Worm (Caenorhabditis elegans): ENCODE results near the gene F36H12.10.

Gene F36H12.10

ce11 chrIV:5288932-5289331, 34.4 kb upstream of the F36H12.10 start:
- no peak for TF ChIP-seq lim-6 (tag; optimal IDR thresholded peaks at IDR 0.05)
- TF ChIP-seq gmeb-2 (tag; optimal IDR thresholded peaks at IDR 0.05): no peak
- no peak for TF ChIP-seq ceh-24 (tag; optimal IDR thresholded peaks at IDR 0.05)
- TF ChIP-seq ceh-45 (GFP tag; IDR thresholded peaks at IDR 0.05): no peak
- TF ChIP-seq F13H6.1 (tag; optimal IDR thresholded peaks at IDR 0.05): no peak
- TF ChIP-seq K09A11.1 (tag; optimal IDR thresholded peaks at IDR 0.05; ENCODE audit: insufficient read depth): no peak
- no peak for TF ChIP-seq ceh-34 (tag; optimal IDR thresholded peaks at IDR 0.05)
- TF ChIP-seq ama-1 (optimal IDR thresholded peaks at IDR 0.05): no peak
- no peak for TF ChIP-seq dve-1 (tag; optimal IDR thresholded peaks at IDR 0.05)
- no peak for TF ChIP-seq zip-5 (tag; optimal IDR thresholded peaks at IDR 0.05)
- no peak for TF ChIP-seq fax-1 (tag; optimal IDR thresholded peaks at IDR 0.05)
- TF ChIP-seq pha-4 (tag; optimal IDR thresholded peaks at IDR 0.05): no peak

- TF ChIP-seq npax-4 (tag; optimal IDR thresholded peaks at IDR 0.05) (no peak), ceh-24 (tag; optimal IDR thresholded peaks at IDR 0.05) (no peak), hlh-13 (GFP tag; optimal IDR thresholded peaks at IDR 0.05) (no peak), che-1 (tag; optimal IDR thresholded peaks at IDR 0.05) (no peak), hlh-8 (tag; optimal IDR thresholded peaks at IDR 0.05) (no peak), nhr-11 (tag; optimal IDR thresholded peaks at IDR 0.05) (no peak), odd-2 (tag; optimal IDR thresholded peaks at IDR 0.05) (no peak), ceh-14 (tag; optimal IDR thresholded peaks at IDR 0.05) (no peak), ets-4 (tag; optimal IDR thresholded peaks at IDR 0.05) (no peak), syd-9 (tag; optimal IDR thresholded peaks at IDR 0.05) (no peak), C08G9.2 (tag; optimal IDR thresholded peaks at IDR 0.05) (no peak), K02D7.2 (tag; optimal IDR thresholded peaks at IDR 0.05) (no peak), K09A11.1 (tag; optimal IDR thresholded peaks at IDR 0.05; ENCODE audit: insufficient read depth) (no peak), sdc-2 (tag; optimal IDR thresholded peaks at IDR 0.05) (no peak), nhr-232 (tag; optimal IDR thresholded peaks at IDR 0.05) (no peak), dmd-4 (tag; optimal IDR thresholded peaks at IDR 0.05; ENCODE audit: borderline replicate concordance) (no peak), unc-3 (GFP tag; conservative IDR thresholded peaks at IDR 0.05) (no peak), unc-3 (tag; optimal IDR thresholded peaks at IDR 0.05) (no peak)
These were observed 32.6 kb upstream of the F36H12.10 start for ce11 chrIV:5287190-5287589.

- no peak for TF ChIP-seq nhr-232 (tag; optimal IDR thresholded peaks at IDR 0.05)
- TF ChIP-seq hlh-15 (tag; optimal IDR thresholded peaks at IDR 0.05): no peak
- no peak for TF ChIP-seq ceh-19 (GFP tag; optimal IDR thresholded peaks at IDR 0.05)
- no peak for TF ChIP-seq ceh-9 (tag; optimal IDR thresholded peaks at IDR 0.05)
- no peak for TF ChIP-seq sox-4 (tag; optimal IDR thresholded peaks at IDR 0.05)
- no peak for TF ChIP-seq ceh-6 (GFP tag; optimal IDR thresholded peaks at IDR 0.05)
- TF ChIP-seq eyg-1 (tag; optimal IDR thresholded peaks at IDR 0.05): no peak
- TF ChIP-seq K09A11.1 (tag; optimal IDR thresholded peaks at IDR 0.05; ENCODE audit: insufficient read depth): no peak
- no peak for TF ChIP-seq syd-9 (tag; optimal IDR thresholded peaks at IDR 0.05)
- no peak for TF ChIP-seq pha-4 (tag; optimal IDR thresholded peaks at IDR 0.05)
- TF ChIP-seq ceh-31 (tag; optimal IDR thresholded peaks at IDR 0.05): no peak
- no peak for TF ChIP-seq nhr-11 (tag; optimal IDR thresholded peaks at IDR 0.05)
- no peak for TF ChIP-seq sdc-2 (tag; optimal IDR thresholded peaks at IDR 0.05)
- no peak for TF ChIP-seq ceh-2 (tag; optimal IDR thresholded peaks at IDR 0.05)
- TF ChIP-seq rnt-1 (tag; optimal IDR thresholded peaks at IDR 0.05): no peak
- TF ChIP-seq pros-1 (tag; optimal IDR thresholded peaks at IDR 0.05): no peak
- TF ChIP-seq ttx-3 (tag; optimal IDR thresholded peaks at IDR 0.05): no peak
- no peak for TF ChIP-seq lim-6 (tag; optimal IDR thresholded peaks at IDR 0.05)
- TF ChIP-seq unc-3 (GFP tag; conservative IDR thresholded peaks at IDR 0.05): no peak
- no peak for TF ChIP-seq unc-3 (tag; optimal IDR thresholded peaks at IDR 0.05)
- no peak for TF ChIP-seq ceh-18 (tag; optimal IDR thresholded peaks at IDR 0.05)
These were observed 26.9 kb upstream of the F36H12.10 start for ce11 chrIV:5281457-5281856.

Data from whole organism, late embryonic.